Fruit fly (Drosophila melanogaster) whole organism, wandering third instar larva: ENCODE data around the gene Dlip2.

Experiments
- Abd-B ChIP-seq: fragments of >200 bp; optimal IDR thresholded peaks from 2 replicates; lab custom pipeline; 2017; ENCODE audit warnings: missing biosample characterization, missing genetic modification characterization
- CG32264 ChIP-seq: fragments of 200-800 bp; sonication (Bioruptor generic); optimal IDR thresholded peaks from 2 replicates; lab custom pipeline; 2016; ENCODE audit warnings: missing biosample characterization, missing genetic modification characterization
- HLH106 ChIP-seq: fragments of 200-800 bp; optimal IDR thresholded peaks from 3 replicates; lab custom pipeline; 2019; ENCODE audit warnings: missing biosample characterization, mild to moderate bottlenecking, missing genetic modification characterization, moderate library complexity
- Myc ChIP-seq: fragments of >200 bp; optimal IDR thresholded peaks from 2 replicates; lab custom pipeline; 2017
- N ChIP-seq: fragments of >200 bp; optimal IDR thresholded peaks from 2 replicates; lab custom pipeline; 2018; ENCODE audit warnings: missing biosample characterization, missing external identifiers, missing genetic modification characterization
- br ChIP-seq: fragments of 200-800 bp; sonication (Bioruptor generic); optimal IDR thresholded peaks from 2 replicates; lab custom pipeline; 2016; ENCODE audit warnings: missing biosample characterization, missing genetic modification characterization
- dsf ChIP-seq: sonication (Bioruptor generic); optimal IDR thresholded peaks from 2 replicates; lab custom pipeline; 2016; ENCODE audit warnings: missing biosample characterization, missing genetic modification characterization, borderline replicate concordance
- ey ChIP-seq: fragments of 200-800 bp; sonication (Bioruptor generic); optimal IDR thresholded peaks from 2 replicates; lab custom pipeline; 2016; ENCODE audit warnings: missing biosample characterization, missing genetic modification characterization
- fru ChIP-seq: fragments of 200-800 bp; sonication (Bioruptor generic); optimal IDR thresholded peaks from 3 replicates; lab custom pipeline; 2016; ENCODE audit warnings: missing biosample characterization, mild to moderate bottlenecking, missing genetic modification characterization
- pan ChIP-seq: fragments of >200 bp; optimal IDR thresholded peaks from 2 replicates; lab custom pipeline; 2017
- psq ChIP-seq: fragments of 200-800 bp; sonication (Bioruptor generic); optimal IDR thresholded peaks from 3 replicates; lab custom pipeline; 2017; ENCODE audit warnings: missing biosample characterization, mild to moderate bottlenecking, missing genetic modification characterization, moderate library complexity
- rgr ChIP-seq: fragments of 200-800 bp; sonication (Bioruptor generic); optimal IDR thresholded peaks from 3 replicates; lab custom pipeline; 2016; ENCODE audit warnings: missing biosample characterization, mild to moderate bottlenecking, missing genetic modification characterization
- woc ChIP-seq: sonication (Bioruptor generic); optimal IDR thresholded peaks from 2 replicates; lab custom pipeline; 2016; ENCODE audit warnings: missing biosample characterization, mild to moderate bottlenecking, missing genetic modification characterization

- TF ChIP-seq N (GFP tag; lab: Kevin White, UChicago) (no peak), Myc (lab: Kevin White, UChicago) (no peak), psq (GFP tag; lab: Kevin White, UChicago) (no peak), woc (GFP tag; lab: Kevin White, UChicago) (no peak), CG32264 (GFP tag; lab: Kevin White, UChicago) (no peak), rgr (GFP tag; lab: Kevin White, UChicago) (no peak), HLH106 (tag; lab: Kevin White, UChicago) (no peak), ey (GFP tag; lab: Kevin White, UChicago) (no peak), Abd-B (GFP tag; lab: Kevin White, UChicago) (no peak), fru (GFP tag; lab: Kevin White, UChicago) (no peak), dsf (GFP tag; lab: Kevin White, UChicago) (no peak), br (no peak), pan (lab: Kevin White, UChicago) (no peak)
Observed at dm6 chr3R:4612570-4612969, 32.9 kb downstream of the Dlip2 start, which contains the start of gene 5-HT2A.
